Fruit fly (Drosophila melanogaster) whole organism: ENCODE data around the gene Cp7Fa.

Source experiments
- CG8478 ChIP-seq: fragments of >200 bp; optimal IDR thresholded peaks from 2 replicates; lab custom pipeline; 2018; ENCODE audit warnings: inconsistent platforms
- Dll ChIP-seq: fragments of >200 bp; optimal IDR thresholded peaks from 2 replicates; lab custom pipeline; 2017
- EcR ChIP-seq, 2 experiments: fragments of >200 bp; optimal IDR thresholded peaks; 2 replicates each; lab custom pipeline; 2017; ENCODE audit warnings: missing biosample characterization in 2 of 2, missing genetic modification characterization in 2 of 2, missing genetic modification reagents in 2 of 2
- pan ChIP-seq: fragments of >200 bp; optimal IDR thresholded peaks from 2 replicates; lab custom pipeline; 2017
- psq ChIP-seq: fragments of >200 bp; optimal IDR thresholded peaks from 2 replicates; lab custom pipeline; 2017
- usp ChIP-seq: fragments of >200 bp; optimal IDR thresholded peaks from 2 replicates; lab custom pipeline; 2017; ENCODE audit warnings: missing biosample characterization, missing genetic modification characterization, mixed read lengths

Cp7Fa gene

DNA sequence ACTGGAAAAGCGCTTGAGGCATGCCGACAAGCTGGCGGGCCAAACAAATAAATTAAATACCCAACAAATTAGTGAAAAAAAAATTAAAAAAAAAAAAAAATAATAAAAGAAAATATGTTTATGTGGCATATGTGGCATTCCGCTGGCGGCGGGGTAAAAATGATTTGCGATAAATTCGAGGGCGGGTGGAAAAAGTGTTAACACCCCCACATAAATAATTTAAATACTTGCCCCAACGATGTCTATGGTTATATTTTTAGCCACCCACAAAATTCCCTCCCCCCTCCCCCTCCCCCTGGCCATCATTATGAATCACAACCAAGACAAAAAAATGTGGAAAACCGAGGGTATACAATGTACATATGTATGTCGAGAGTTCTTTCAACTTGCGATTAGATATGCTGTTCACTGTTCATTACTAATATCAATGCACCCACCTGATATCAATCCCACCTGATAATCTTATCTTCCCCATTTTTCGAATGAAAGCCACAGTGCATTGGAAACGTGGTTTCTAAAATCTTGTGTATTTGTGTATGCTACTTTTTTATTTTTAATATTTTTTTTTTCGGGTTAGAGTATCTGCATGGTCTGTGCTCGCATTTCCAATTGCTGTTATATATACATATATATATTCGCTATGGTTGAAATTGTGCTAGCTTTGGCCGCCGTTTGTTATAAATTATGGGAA lies 20.3 kb upstream of the Cp7Fa start:
- TF ChIP-seq usp (GFP tag; lab: Kevin White, UChicago) (no peak), CG8478 (lab: Kevin White, UChicago) (no peak), pan (lab: Kevin White, UChicago) (no peak), EcR (GFP tag; optimal IDR thresholded peaks at IDR 0.05; lab: Kevin White, UChicago) (no peak), Dll (lab: Kevin White, UChicago) (no peak), psq (lab: Kevin White, UChicago) (no peak)

DNA sequence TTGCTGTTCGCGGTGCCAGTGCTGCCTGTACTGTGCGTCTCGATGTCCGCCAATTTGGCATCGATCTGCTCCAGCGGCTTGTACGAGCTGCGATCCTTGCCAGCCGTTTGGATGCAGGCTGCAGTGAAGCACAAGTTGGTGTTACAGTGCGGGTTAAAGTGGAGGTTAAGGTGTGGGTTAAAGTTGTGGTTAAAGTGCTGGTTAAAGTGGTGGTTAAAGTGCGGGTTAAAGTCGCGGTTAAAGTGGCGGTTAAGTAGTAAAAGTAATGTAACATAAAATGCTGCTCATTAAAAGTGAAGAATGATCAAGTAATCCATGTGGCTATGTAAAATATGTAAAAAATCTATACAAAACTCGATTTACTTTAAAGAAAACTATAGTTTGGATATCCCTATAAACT lies 18.5 kb upstream of the Cp7Fa start:
- TF ChIP-seq CG8478 (lab: Kevin White, UChicago) (no peak), EcR (GFP tag; optimal IDR thresholded peaks at IDR 0.05; lab: Kevin White, UChicago) (no peak), Dll (lab: Kevin White, UChicago) (no peak), pan (lab: Kevin White, UChicago) (no peak), usp (GFP tag; lab: Kevin White, UChicago) (no peak), psq (lab: Kevin White, UChicago) (no peak)

DNA sequence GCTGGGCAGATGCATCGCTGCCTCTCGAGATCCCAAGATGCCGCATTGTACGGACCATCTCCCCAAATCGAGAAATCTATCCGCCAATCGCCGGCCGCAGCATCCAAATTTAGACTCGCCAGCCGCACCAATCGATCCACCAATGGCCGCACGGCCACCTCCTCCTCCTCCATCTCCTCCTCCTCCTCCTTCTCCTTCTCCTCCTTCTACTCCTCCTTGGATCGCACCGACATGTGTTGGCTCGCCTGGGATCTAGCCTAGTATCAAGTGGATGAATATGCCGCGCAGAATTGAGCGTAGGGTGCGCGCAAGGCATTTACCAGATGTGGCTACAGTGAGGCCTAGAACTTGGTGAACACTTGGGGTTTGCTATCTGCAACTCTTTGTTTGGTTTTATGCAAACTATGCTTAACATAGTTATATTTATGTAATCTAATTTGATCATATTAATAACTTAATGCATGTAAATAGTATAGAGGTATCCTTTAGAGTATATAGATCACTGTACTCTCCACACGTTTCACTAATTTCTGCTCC lies 15.6 kb upstream of the Cp7Fa start, which contains the start of gene org-1:
TSS of gene org-1 (minus strand) at position 51 of the 537 bp plus-strand sequence.
- TF ChIP-seq pan (lab: Kevin White, UChicago): no peak
- no peak for TF ChIP-seq psq (lab: Kevin White, UChicago)
- TF ChIP-seq Dll (lab: Kevin White, UChicago): no peak
- no peak for TF ChIP-seq usp (GFP tag; lab: Kevin White, UChicago)
- TF ChIP-seq EcR (GFP tag; optimal IDR thresholded peaks at IDR 0.05; lab: Kevin White, UChicago): no peak
- TF ChIP-seq CG8478 (lab: Kevin White, UChicago): no peak

DNA sequence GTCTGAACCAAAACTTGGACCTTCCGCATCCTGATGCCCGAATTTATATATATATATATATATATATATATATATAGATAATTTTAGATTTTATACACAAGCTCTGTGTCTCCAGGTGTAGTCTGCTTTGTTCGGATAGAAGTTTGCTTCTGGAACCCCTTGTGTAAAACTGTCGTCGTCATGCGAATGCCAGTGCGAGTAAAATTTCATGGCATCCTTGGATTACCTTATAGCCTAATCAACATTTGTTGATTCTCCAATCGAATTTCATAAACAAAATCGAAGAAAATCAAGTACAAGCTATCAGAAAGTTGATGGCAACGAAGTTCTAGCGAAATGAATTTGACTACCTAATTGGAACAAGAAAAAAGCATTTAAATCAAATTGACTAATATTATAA lies 13.2 kb upstream of the Cp7Fa start, which contains the start of gene CG32713:
TSS of gene CG32713 (minus strand) at position 101 of the 400 bp plus-strand sequence.
- no peak for TF ChIP-seq Dll (lab: Kevin White, UChicago)
- TF ChIP-seq usp (GFP tag; lab: Kevin White, UChicago): no peak
- no peak for TF ChIP-seq psq (lab: Kevin White, UChicago)
- TF ChIP-seq CG8478 (lab: Kevin White, UChicago): no peak
- no peak for TF ChIP-seq pan (lab: Kevin White, UChicago)
- TF ChIP-seq EcR (GFP tag; optimal IDR thresholded peaks at IDR 0.05; lab: Kevin White, UChicago): no peak

DNA sequence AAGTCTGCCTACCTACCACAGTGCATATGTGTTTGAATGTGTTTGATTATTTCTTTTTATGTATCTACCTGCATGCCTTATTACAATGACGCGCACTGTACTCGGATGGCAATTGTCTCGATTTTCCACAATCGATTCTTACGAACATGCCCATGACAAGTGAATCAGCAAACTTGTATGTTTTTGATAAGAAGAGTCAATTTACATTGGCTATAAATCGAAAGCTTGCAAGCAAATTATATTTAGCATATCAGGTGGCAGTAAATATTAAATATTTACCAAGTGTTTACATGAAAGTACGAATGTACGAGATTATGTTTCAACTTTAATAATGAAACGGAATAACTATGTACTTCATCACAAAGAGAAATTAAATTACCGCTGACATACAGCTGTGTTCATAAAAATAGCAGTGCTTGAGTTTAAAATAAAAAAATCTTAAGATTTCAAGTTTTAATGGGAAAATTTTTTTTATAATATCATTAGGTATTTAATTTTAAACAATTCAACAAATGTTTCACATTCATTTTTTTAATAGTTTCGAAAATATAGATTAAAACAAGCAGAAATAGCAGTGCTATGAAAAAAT lies 11.1 kb upstream of the Cp7Fa start:
- no peak for TF ChIP-seq usp (GFP tag; lab: Kevin White, UChicago)
- no peak for TF ChIP-seq psq (lab: Kevin White, UChicago)
- TF ChIP-seq CG8478 (lab: Kevin White, UChicago): no peak

DNA sequence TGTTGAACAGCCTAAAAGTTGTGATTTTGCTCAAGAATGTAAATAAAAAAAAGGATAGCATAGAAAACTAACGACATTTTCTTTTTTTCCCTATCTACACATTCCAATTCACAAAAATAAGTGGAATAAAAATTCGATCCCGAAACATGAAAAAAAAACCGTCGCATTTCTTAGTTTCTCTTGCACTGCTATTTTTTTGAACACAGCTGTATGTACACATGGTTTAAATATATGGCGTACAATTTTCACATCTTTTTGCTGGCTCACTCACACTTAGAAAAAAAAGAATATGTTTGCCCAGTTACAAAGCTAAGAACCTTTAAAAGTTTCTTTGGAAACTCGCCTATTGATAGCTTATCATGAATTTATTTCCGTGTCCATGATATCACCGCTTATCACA lies 10.5 kb upstream of the Cp7Fa start:
- TF ChIP-seq Dll (lab: Kevin White, UChicago) (no peak), CG8478 (lab: Kevin White, UChicago) (no peak), pan (lab: Kevin White, UChicago) (no peak), EcR (GFP tag; optimal IDR thresholded peaks at IDR 0.05; lab: Kevin White, UChicago) (no peak), usp (GFP tag; lab: Kevin White, UChicago) (no peak), psq (lab: Kevin White, UChicago) (no peak)

DNA sequence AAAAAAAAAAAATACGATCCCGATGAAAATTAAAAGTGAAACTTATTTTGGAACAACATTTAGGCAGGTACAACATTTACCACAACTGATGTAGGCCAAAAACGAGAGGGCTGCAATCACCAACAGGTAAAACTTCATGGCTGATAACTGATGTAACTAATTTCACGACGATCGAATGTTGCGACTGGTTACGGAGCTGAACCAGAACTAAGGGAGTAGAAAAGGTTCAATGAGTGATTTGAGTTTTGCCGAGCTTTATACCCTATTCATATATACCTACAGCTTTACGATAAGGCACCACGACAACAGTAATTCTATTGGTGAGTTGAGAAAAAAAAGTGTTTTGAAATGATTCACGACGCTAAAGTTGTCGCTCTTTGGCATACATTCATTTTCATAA lies 10.0 kb upstream of the Cp7Fa start, which contains the start of gene CG15347:
TSS of gene CG15347 (minus strand) at position 213 of the 400 bp plus-strand sequence.
- no peak for TF ChIP-seq EcR (GFP tag; optimal IDR thresholded peaks at IDR 0.05; lab: Kevin White, UChicago)
- TF ChIP-seq usp (GFP tag; lab: Kevin White, UChicago): no peak
- no peak for TF ChIP-seq psq (lab: Kevin White, UChicago)
- TF ChIP-seq CG8478 (lab: Kevin White, UChicago): no peak
- no peak for TF ChIP-seq pan (lab: Kevin White, UChicago)
- TF ChIP-seq Dll (lab: Kevin White, UChicago): no peak

DNA sequence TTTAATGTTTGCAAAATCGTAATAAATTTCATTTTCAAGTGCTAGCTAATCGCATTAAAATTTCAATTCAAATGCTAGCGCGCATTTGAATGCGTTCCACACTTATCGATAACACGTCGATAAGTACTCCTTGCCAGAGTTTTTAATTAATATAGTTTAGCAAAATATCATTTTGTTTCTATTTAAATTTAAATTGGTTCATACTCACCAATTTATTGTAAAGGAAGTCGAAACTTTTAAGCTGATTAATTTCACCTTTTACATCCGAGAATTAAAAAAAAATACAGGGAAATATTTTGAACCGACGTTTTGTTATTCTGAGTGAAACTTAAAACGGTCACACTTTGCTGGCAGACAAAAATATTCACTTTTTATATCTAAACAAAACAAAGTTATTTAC lies 9.5 kb upstream of the Cp7Fa start, which contains the start of gene Es2:
TSS of gene Es2 (plus strand) at position 333 of the 400 bp plus-strand sequence.
- TF ChIP-seq usp (GFP tag; lab: Kevin White, UChicago) (no peak), pan (lab: Kevin White, UChicago) (no peak), CG8478 (lab: Kevin White, UChicago) (no peak), psq (lab: Kevin White, UChicago) (no peak), Dll (lab: Kevin White, UChicago) (no peak), EcR (GFP tag; optimal IDR thresholded peaks at IDR 0.05; lab: Kevin White, UChicago) (no peak)

DNA sequence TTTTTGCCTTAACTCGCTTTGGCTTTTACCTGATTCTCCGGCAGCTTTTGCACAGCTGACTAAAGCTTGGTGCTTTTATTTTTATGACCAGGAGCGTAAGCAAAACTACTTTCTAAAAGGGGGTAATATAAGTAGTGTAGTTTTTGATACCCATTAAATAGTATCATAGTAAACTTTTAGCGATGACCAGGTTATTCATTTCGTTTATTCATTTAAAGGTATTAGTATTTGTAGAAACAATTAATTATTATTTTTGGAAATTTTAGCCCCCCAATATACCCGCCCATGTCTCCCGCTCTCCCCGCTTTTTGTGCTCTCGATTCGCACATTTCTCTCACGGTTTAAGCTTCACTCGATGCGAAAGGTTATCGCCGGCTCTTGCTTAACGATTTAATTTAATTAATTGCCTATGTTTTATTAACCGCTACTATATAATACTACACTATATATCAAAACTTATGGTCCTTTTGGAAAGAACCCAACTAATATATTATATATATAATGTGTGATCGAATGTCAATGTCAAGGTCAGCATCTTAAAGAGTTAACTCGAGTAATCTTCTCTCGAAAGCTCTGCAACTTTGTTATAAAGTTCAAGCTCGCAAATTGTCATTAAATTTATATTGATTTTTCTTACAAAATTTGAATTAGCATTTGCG lies 6.2 kb upstream of the Cp7Fa start, which contains the start of gene Sptr:
TSS of gene Sptr (minus strand) at position 61 of the 659 bp plus-strand sequence.
- TF ChIP-seq usp (GFP tag; lab: Kevin White, UChicago) (no peak), Dll (lab: Kevin White, UChicago) (no peak), psq (lab: Kevin White, UChicago) (no peak), EcR (GFP tag; optimal IDR thresholded peaks at IDR 0.05; lab: Kevin White, UChicago) (no peak), pan (lab: Kevin White, UChicago) (no peak), CG8478 (lab: Kevin White, UChicago) (no peak)

DNA sequence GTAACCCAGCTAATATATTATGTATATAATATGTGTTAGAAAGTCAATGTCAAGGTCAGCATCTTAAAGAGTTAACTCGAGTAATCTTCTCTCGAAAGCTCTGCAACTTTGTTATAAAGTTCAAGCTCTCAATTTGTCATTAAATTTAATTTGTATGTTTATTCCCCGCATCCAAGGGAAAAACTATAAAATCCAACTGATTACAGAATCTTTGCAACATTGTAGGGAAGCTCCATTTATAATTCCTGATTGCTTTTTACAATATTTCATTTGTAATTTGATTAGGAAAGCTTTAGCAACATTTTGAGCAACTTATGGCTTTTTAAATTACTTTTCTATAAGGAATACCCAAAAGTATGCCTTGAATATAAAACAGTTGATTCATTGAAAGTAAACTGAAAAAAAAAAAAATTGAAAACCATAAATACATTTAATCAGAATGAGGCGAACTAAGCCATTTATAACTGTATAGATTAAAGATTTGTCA lies 3.9 kb upstream of the Cp7Fa start:
- TF ChIP-seq usp (GFP tag; lab: Kevin White, UChicago) (no peak), pan (lab: Kevin White, UChicago) (no peak), psq (lab: Kevin White, UChicago) (no peak), EcR (GFP tag; optimal IDR thresholded peaks at IDR 0.05; lab: Kevin White, UChicago) (no peak)
